Worm (Caenorhabditis elegans) whole organism, midembryonic: Measurements from ENCODE around the gene metl-18.
A peak's percentile ranks its signal among the peaks of the same experiment; 100 is the strongest.

Experiments
- T22C8.4 ChIP-seq: fragments of 200-800 bp; sonication (Bioruptor generic); IDR thresholded peaks from 2 replicates; pipeline ENCODE4 v1.3.6; 2022; ENCODE audit warnings: missing genetic modification characterization, missing compliant biosample characterization
- cog-1 ChIP-seq: sonication (generic microtip); optimal IDR thresholded peaks from 2 replicates; lab custom pipeline; 2016; ENCODE audit warnings: missing genetic modification characterization, missing compliant biosample characterization
- flt-1 ChIP-seq: fragments of 200-800 bp; sonication (Bioruptor generic); IDR thresholded peaks from 2 replicates; pipeline ENCODE4 v1.3.6; 2022; ENCODE audit warnings: missing genetic modification characterization, missing compliant biosample characterization
- klf-2 ChIP-seq: fragments of 200-800 bp; sonication (Bioruptor generic); conservative IDR thresholded peaks from 2 replicates; pipeline ENCODE4 v1.3.6; 2022; ENCODE audit warnings: missing genetic modification reagents, missing genetic modification characterization, missing compliant biosample characterization
- med-1 ChIP-seq: sonication (generic microtip); optimal IDR thresholded peaks from 2 replicates; lab custom pipeline; 2017; ENCODE audit warnings: missing genetic modification characterization, mild to moderate bottlenecking, missing compliant biosample characterization, antibody characterized with exemption, missing genetic modification reagents; ENCODE audit not compliant: insufficient read depth
- ref-1 ChIP-seq: fragments of 200-800 bp; sonication (Bioruptor generic); conservative IDR thresholded peaks from 2 replicates; pipeline ENCODE4 v1.3.6; 2022; ENCODE audit warnings: missing genetic modification reagents, missing genetic modification characterization, missing compliant biosample characterization
- tab-1 ChIP-seq: fragments of 200-800 bp; sonication (Bioruptor generic); IDR thresholded peaks from 2 replicates; pipeline ENCODE4 v1.3.6; 2022; ENCODE audit warnings: missing genetic modification characterization, missing compliant biosample characterization
- ztf-23 ChIP-seq: fragments of 200-800 bp; sonication (Bioruptor generic); IDR thresholded peaks from 2 replicates; pipeline ENCODE4 v1.3.6; 2022; ENCODE audit warnings: missing genetic modification reagents, missing genetic modification characterization, missing compliant biosample characterization
- ztf-29 ChIP-seq: fragments of 200-800 bp; sonication (Bioruptor generic); IDR thresholded peaks from 2 replicates; pipeline ENCODE4 v1.3.6; 2022; ENCODE audit warnings: missing genetic modification reagents, missing genetic modification characterization, missing compliant biosample characterization

The metl-18 gene

ce11 chrIII:3425438-3425837 lies at the start of gene metl-18:
Gene metl-18, plus strand, starts transcription at chrIII:3425738.
- TF ChIP-seq ztf-23 (GFP tag; lab: Robert Waterston, UW), result no peak
- no peak for TF ChIP-seq flt-1 (GFP tag; lab: Robert Waterston, UW)
- TF ChIP-seq ref-1 (GFP tag; lab: Robert Waterston, UW), result no peak
- TF ChIP-seq med-1 (GFP tag; lab: Kevin White, UChicago), result no peak

DNA sequence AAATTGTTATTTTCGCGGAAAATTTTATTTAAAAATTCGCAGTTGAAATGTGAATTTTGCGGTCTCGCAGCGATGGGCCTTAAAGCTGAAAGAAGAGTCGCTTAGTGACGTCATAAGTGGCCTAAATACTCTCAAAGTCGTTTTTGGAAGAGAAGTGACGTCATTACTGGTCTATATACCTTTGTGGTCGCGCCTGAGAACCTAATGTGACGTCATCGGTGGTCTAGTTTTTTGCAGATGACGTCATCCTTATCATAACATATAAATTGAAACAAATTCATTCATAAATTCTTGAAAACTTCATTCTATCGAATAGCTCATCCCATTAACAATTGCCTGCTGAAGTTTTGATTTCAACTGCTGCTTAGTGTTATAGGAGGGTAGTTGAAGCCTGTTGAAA lies 48.4 kb upstream of the metl-18 start:
- no peak for TF ChIP-seq cog-1
- TF ChIP-seq ztf-29, result no peak
- TF ChIP-seq tab-1 (GFP tag; lab: Robert Waterston, UW), result no peak
- no peak for TF ChIP-seq flt-1 (GFP tag; lab: Robert Waterston, UW)
- TF ChIP-seq klf-2, result no peak
- TF ChIP-seq T22C8.4, result no peak
- TF ChIP-seq ztf-23 (GFP tag; lab: Robert Waterston, UW), result no peak
- TF ChIP-seq med-1 (GFP tag; lab: Kevin White, UChicago), result no peak
- no peak for TF ChIP-seq ref-1 (GFP tag; lab: Robert Waterston, UW)

- TF ChIP-seq klf-2, result no peak
- TF ChIP-seq ztf-29, result no peak
These were observed 47.8 kb upstream of the metl-18 start for ce11 chrIII:3377700-3378099.

DNA sequence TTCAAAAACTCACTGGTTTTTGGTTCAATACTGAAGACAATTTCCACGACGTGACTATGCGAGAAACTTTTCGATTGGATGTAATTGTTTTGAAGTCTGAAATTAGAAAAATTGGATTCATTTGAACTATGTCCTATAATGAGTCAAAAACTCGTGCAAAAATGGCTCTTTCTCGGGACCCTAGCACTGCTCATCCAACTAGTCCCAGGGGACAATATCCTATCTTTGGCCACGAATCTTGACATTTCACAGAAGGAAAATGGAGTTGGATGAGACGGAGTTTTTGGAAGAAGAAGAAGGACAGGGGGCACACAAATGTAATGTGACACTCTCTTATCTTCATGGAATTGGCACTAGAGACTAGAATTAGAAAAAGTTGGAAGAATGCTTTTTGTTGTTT lies 43.7 kb upstream of the metl-18 start:
- TF ChIP-seq ztf-23 (GFP tag; lab: Robert Waterston, UW) (no peak), cog-1 (no peak), flt-1 (GFP tag; lab: Robert Waterston, UW) (no peak), tab-1 (GFP tag; lab: Robert Waterston, UW) (no peak), med-1 (GFP tag; lab: Kevin White, UChicago) (no peak), ztf-29 (no peak), T22C8.4 (no peak)

DNA sequence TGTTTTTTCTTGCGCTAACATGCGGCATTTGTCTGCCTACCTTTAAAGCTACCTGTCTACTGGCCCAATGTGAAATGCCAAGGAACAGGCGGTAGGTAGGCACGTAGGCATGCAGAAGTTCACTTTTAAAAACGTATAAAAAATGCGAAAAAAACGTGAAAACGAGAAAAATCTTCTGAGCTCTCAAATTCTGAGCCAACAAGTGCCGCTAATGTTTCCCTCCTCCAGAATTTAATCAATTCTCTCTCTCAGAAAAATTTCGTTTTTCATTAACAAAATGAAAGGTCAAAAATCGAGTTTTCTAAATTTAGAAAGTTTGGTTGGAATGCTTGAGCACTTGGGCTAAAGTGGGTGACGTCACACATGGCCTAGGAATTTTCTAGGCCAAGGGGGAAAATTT lies 43.1 kb upstream of the metl-18 start:
- no peak for TF ChIP-seq ztf-29
- no peak for TF ChIP-seq T22C8.4
- no peak for TF ChIP-seq tab-1 (GFP tag; lab: Robert Waterston, UW)
- TF ChIP-seq ztf-23 (GFP tag; lab: Robert Waterston, UW), result no peak
- TF ChIP-seq ref-1 (GFP tag; lab: Robert Waterston, UW), result no peak
- no peak for TF ChIP-seq flt-1 (GFP tag; lab: Robert Waterston, UW)
- TF ChIP-seq klf-2, result no peak
- no peak for TF ChIP-seq med-1 (GFP tag; lab: Kevin White, UChicago)
- TF ChIP-seq cog-1, result no peak

DNA sequence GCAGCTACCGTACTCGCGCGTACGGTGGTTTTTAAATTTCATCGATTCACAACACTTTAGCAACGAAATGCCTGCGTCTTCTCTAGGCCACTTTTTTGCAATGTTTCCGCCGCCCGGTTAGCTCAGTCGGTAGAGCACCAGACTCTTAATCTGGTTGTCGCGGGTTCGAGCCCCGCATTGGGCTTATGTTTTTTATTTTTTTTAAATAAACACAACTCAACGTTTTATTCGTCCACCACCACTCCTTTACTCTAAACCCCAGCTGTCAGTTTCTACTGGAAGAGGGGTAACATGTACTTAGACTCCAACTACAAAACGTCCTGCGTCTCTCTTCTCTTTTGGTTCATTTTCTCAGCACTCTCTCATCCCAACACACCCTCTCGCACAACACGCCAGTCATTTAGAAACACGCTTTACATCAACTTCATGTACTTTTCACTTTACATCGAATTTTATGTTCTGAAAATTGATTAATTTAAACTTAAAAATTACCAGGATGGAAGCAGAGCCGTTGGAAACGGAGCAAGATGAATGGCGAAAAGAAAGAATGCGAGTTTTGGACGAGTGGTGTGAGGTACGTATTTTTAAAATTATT lies 36.0 kb upstream of the metl-18 start, which contains the start of the genes elmd-1 and hecw-1:
Gene elmd-1, plus strand, starts transcription at position 494 of the 595 bp plus-strand sequence.
Gene hecw-1, minus strand, starts transcription at position 545 of the 595 bp plus-strand sequence.
- TF ChIP-seq T22C8.4 (no peak), tab-1 (GFP tag; lab: Robert Waterston, UW) (peak; percentile 64; the same call in 1 of the 2 replicates), ref-1 (GFP tag; lab: Robert Waterston, UW) (peak; percentile 44; the same call in 1 of the 2 replicates), med-1 (GFP tag; lab: Kevin White, UChicago) (no peak), ztf-23 (GFP tag; lab: Robert Waterston, UW) (peak; percentile 68; the same call in 1 of the 2 replicates), klf-2 (no peak), cog-1 (no peak), ztf-29 (peak; percentile 43; the same call in 1 of the 2 replicates), flt-1 (GFP tag; lab: Robert Waterston, UW) (peak; percentile 74; the same call in 1 of the 2 replicates)

DNA sequence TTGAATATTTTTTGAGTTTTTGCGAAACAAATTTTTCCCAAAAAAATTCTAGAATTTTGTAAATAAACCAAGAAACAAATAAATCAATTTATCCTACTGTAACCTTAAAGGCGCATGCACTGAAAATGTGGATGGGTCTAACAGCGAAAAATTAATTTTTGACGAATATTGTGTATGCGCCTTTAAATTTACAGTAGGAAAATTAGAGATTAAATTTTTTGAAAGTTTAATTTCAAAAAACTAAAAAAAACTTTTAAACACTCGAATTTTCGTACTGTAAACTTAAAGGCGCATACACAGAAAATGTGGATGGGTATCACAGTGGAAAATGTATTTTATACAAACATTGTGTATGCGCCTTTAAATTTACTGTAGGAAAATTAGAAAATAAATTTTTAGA lies 35.4 kb upstream of the metl-18 start:
- TF ChIP-seq cog-1 (no peak), ztf-29 (no peak), ztf-23 (GFP tag; lab: Robert Waterston, UW) (no peak), med-1 (GFP tag; lab: Kevin White, UChicago) (no peak), klf-2 (no peak), flt-1 (GFP tag; lab: Robert Waterston, UW) (no peak), tab-1 (GFP tag; lab: Robert Waterston, UW) (no peak), ref-1 (GFP tag; lab: Robert Waterston, UW) (no peak), T22C8.4 (no peak)

DNA sequence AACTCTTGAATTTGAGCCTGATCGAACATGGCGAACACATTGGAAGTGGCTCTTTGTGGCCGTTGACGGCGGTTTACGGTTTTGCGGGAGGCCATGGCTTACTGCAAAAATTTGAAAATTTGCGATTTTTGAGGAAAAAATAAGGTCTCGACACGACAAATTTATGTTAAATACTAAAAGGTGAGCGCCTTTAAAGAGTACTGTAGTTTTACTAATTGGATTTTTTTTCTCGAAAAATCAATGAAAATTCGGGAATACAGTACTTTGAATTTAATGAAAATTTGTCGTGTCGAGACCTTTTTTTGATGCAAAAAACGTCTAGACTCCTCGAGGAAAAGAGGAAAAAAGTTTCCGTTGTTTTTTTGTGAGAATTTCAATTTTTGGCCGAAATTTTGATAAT lies 31.9 kb upstream of the metl-18 start, which contains the start of gene mlc-4:
Gene mlc-4, minus strand, starts transcription at position 101 of the 400 bp plus-strand sequence.
- TF ChIP-seq cog-1 (no peak), tab-1 (GFP tag; lab: Robert Waterston, UW) (no peak), ref-1 (GFP tag; lab: Robert Waterston, UW) (no peak), ztf-23 (GFP tag; lab: Robert Waterston, UW) (no peak), T22C8.4 (no peak), ztf-29 (no peak), klf-2 (no peak), med-1 (GFP tag; lab: Kevin White, UChicago) (no peak), flt-1 (GFP tag; lab: Robert Waterston, UW) (no peak)

DNA sequence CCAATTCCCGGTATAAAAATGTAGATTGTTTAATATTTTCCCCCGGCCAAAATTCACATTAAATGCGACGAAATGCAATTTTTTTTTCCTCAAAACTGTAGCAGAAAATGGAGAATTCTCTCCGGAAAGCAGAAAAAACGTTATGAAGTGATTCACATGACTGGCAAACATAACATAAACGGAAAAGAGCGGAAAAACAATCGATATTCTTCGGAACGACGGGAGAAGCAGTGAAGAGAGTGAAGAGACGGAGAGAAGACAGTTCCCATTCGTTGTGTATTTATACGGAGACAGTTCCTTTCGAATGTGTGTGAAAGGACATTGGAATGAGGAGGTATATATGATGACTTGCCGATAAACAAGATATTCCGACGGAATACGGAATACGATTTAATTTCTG lies 30.4 kb upstream of the metl-18 start:
- TF ChIP-seq T22C8.4 (peak; percentile 52; the same call in 1 of the 2 replicates), tab-1 (GFP tag; lab: Robert Waterston, UW) (no peak)

- no peak for TF ChIP-seq ztf-29
- no peak for TF ChIP-seq ref-1 (GFP tag; lab: Robert Waterston, UW)
- no peak for TF ChIP-seq ztf-23 (GFP tag; lab: Robert Waterston, UW)
- TF ChIP-seq klf-2, result no peak
- no peak for TF ChIP-seq cog-1
- no peak for TF ChIP-seq flt-1 (GFP tag; lab: Robert Waterston, UW)
- no peak for TF ChIP-seq T22C8.4
- no peak for TF ChIP-seq med-1 (GFP tag; lab: Kevin White, UChicago)
- no peak for TF ChIP-seq tab-1 (GFP tag; lab: Robert Waterston, UW)
These were observed 29.6 kb upstream of the metl-18 start, which contains the start of gene cri-3 for ce11 chrIII:3395874-3396467. Gene cri-3, plus strand, starts transcription at chrIII:3396355.
